Fruit fly (Drosophila melanogaster) whole organism, embryonic: ENCODE measurements around the gene Vps2.

Source experiments
- Aef1 ChIP-seq: fragments of 200-800 bp; sonication (Bioruptor generic); IDR thresholded peaks from 3 replicates; pipeline ENCODE4 v1.3.6; 2022; ENCODE audit warnings: missing biosample characterization, missing genetic modification characterization
- B-H2 ChIP-seq: fragments of 200-800 bp; sonication (Bioruptor generic); optimal IDR thresholded peaks from 2 replicates; lab custom pipeline; 2018; ENCODE audit warnings: missing biosample characterization, mild to moderate bottlenecking, missing genetic modification characterization
- Bgb ChIP-seq: fragments of 200-800 bp; sonication (Bioruptor generic); IDR thresholded peaks from 2 replicates; pipeline ENCODE4 v1.3.6; 2022; ENCODE audit warnings: missing biosample characterization, missing genetic modification characterization; ENCODE audit not compliant: partially characterized antibody
- CG10431 ChIP-seq: fragments of 200-800 bp; sonication (Bioruptor generic); optimal IDR thresholded peaks from 3 replicates; lab custom pipeline; 2018; ENCODE audit warnings: missing biosample characterization, mild to moderate bottlenecking, missing genetic modification characterization
- CG11696 ChIP-seq: fragments of 200-800 bp; sonication (Bioruptor generic); IDR thresholded peaks from 2 replicates; pipeline ENCODE4 v1.3.6; 2022; ENCODE audit warnings: missing biosample characterization, missing genetic modification characterization
- CG12104 ChIP-seq: fragments of 200-800 bp; sonication (Bioruptor generic); optimal IDR thresholded peaks from 3 replicates; lab custom pipeline; 2016; ENCODE audit warnings: missing biosample characterization, missing genetic modification characterization
- CG12391 ChIP-seq: fragments of 200-800 bp; sonication (Bioruptor generic); optimal IDR thresholded peaks from 3 replicates; lab custom pipeline; 2018; ENCODE audit warnings: missing biosample characterization, mild to moderate bottlenecking, missing genetic modification characterization, moderate library complexity
- CG14050 ChIP-seq: fragments of 200-800 bp; sonication (Bioruptor generic); IDR thresholded peaks from 3 replicates; pipeline ENCODE4 v1.3.6; 2022; ENCODE audit warnings: missing biosample characterization, missing genetic modification characterization
- CG15269 ChIP-seq: fragments of 200-800 bp; sonication (Bioruptor generic); optimal IDR thresholded peaks from 2 replicates; lab custom pipeline; 2018; ENCODE audit warnings: missing biosample characterization, mild to moderate bottlenecking, missing genetic modification characterization, moderate library complexity
- CG1602 ChIP-seq: fragments of 200-800 bp; sonication (Bioruptor generic); optimal IDR thresholded peaks from 3 replicates; lab custom pipeline; 2016; ENCODE audit warnings: missing biosample characterization, missing genetic modification characterization
- CG17361 ChIP-seq: fragments of 200-800 bp; sonication (Bioruptor generic); IDR thresholded peaks from 3 replicates; pipeline ENCODE4 v1.3.6; 2022; ENCODE audit warnings: missing biosample characterization, missing genetic modification characterization
- CG18262 ChIP-seq: fragments of 200-800 bp; optimal IDR thresholded peaks from 3 replicates; lab custom pipeline; 2019; ENCODE audit warnings: missing biosample characterization, mild to moderate bottlenecking, missing genetic modification characterization, moderate library complexity
- CG30403 ChIP-seq: fragments of 200-800 bp; sonication (Bioruptor generic); optimal IDR thresholded peaks from 3 replicates; lab custom pipeline; 2016; ENCODE audit warnings: missing biosample characterization, missing genetic modification characterization
- CG32532 ChIP-seq: fragments of 200-800 bp; sonication (Bioruptor generic); IDR thresholded peaks from 2 replicates; pipeline ENCODE4 v1.3.6; 2022; ENCODE audit warnings: missing biosample characterization, missing genetic modification characterization
- CG3407 ChIP-seq: fragments of 200-800 bp; sonication (Bioruptor generic); optimal IDR thresholded peaks from 2 replicates; lab custom pipeline; 2018; ENCODE audit warnings: missing biosample characterization, mild to moderate bottlenecking, missing genetic modification characterization
- CG34422 ChIP-seq: fragments of 200-800 bp; sonication (Bioruptor generic); IDR thresholded peaks from 3 replicates; pipeline ENCODE4 v1.3.6; 2022; ENCODE audit warnings: missing biosample characterization, missing genetic modification characterization
- CG3847 ChIP-seq: fragments of 200-800 bp; sonication (Bioruptor generic); IDR thresholded peaks from 2 replicates; pipeline ENCODE4 v1.3.6; 2022; ENCODE audit warnings: missing biosample characterization, missing genetic modification characterization
- CG9609 ChIP-seq: fragments of 200-800 bp; sonication (Bioruptor generic); optimal IDR thresholded peaks from 3 replicates; lab custom pipeline; 2016; ENCODE audit warnings: missing biosample characterization, missing genetic modification characterization
- CG9797 ChIP-seq: fragments of 200-800 bp; sonication (Bioruptor generic); optimal IDR thresholded peaks from 3 replicates; lab custom pipeline; 2018; ENCODE audit warnings: missing biosample characterization, mild to moderate bottlenecking, missing genetic modification characterization
- D ChIP-seq, 2 experiments: fragments of 200-800 bp in 1 of 2; fragments of >200 bp in 1 of 2; sonication (Bioruptor generic) in 1 of 2; optimal IDR thresholded peaks; 2 replicates in 1 of 2; 3 replicates in 1 of 2; lab custom pipeline; 2017; ENCODE audit warnings: mild to moderate bottlenecking in 1 of 2, missing biosample characterization in 1 of 2, missing genetic modification characterization in 1 of 2, missing genetic modification reagents in 1 of 2
- Dref ChIP-seq: fragments of 200-800 bp; sonication (Bioruptor generic); IDR thresholded peaks from 2 replicates; pipeline ENCODE4 v1.3.6; 2022; ENCODE audit warnings: missing biosample characterization, missing genetic modification characterization
- E2f1 ChIP-seq: fragments of 200-800 bp; sonication (Bioruptor generic); IDR thresholded peaks from 2 replicates; pipeline ENCODE4 v1.3.6; 2022; ENCODE audit warnings: missing biosample characterization, missing genetic modification characterization
- Eip74EF ChIP-seq, 2 experiments: fragments of 200-800 bp in 1 of 2; fragments of >200 bp in 1 of 2; sonication (Bioruptor generic) in 1 of 2; optimal IDR thresholded peaks; 2 replicates each; lab custom pipeline; 2017 to 2019; ENCODE audit warnings: missing biosample characterization in 2 of 2, missing genetic modification characterization in 2 of 2, mild to moderate bottlenecking in 1 of 2, moderate library complexity in 1 of 2
- Fer3 ChIP-seq: fragments of 200-800 bp; sonication (Bioruptor generic); optimal IDR thresholded peaks from 2 replicates; lab custom pipeline; 2018; ENCODE audit warnings: missing biosample characterization, mild to moderate bottlenecking, missing genetic modification characterization, moderate library complexity
- HLHmδ ChIP-seq: fragments of 200-800 bp; sonication (Bioruptor generic); optimal IDR thresholded peaks from 2 replicates; lab custom pipeline; 2018; ENCODE audit warnings: missing biosample characterization, mild to moderate bottlenecking, missing genetic modification characterization, moderate library complexity
- Myb ChIP-seq: fragments of 200-800 bp; sonication (Bioruptor generic); optimal IDR thresholded peaks from 2 replicates; lab custom pipeline; 2016; ENCODE audit warnings: missing biosample characterization, missing genetic modification characterization
- Nf-YC ChIP-seq: fragments of 200-800 bp; optimal IDR thresholded peaks from 3 replicates; lab custom pipeline; 2019; ENCODE audit warnings: missing biosample characterization, mild to moderate bottlenecking, missing genetic modification characterization, moderate library complexity
- PHDP ChIP-seq: fragments of 200-800 bp; sonication (Bioruptor generic); optimal IDR thresholded peaks from 3 replicates; lab custom pipeline; 2018; ENCODE audit warnings: missing biosample characterization, mild to moderate bottlenecking, missing genetic modification characterization, moderate library complexity
- Pdp1 ChIP-seq, 2 experiments: fragments of 200-800 bp; sonication (Bioruptor generic); optimal IDR thresholded peaks; 3 replicates each; lab custom pipeline; 2016; ENCODE audit warnings: missing biosample characterization in 2 of 2, missing genetic modification characterization in 2 of 2, mild to moderate bottlenecking in 1 of 2, moderate library complexity in 1 of 2
- Ptx1 ChIP-seq: fragments of 200-800 bp; sonication (Bioruptor generic); IDR thresholded peaks from 2 replicates; pipeline ENCODE4 v1.3.6; 2022; ENCODE audit warnings: missing biosample characterization, missing genetic modification characterization
- Ssrp ChIP-seq: fragments of 200-800 bp; sonication (Bioruptor generic); optimal IDR thresholded peaks from 2 replicates; lab custom pipeline; 2018; ENCODE audit warnings: missing biosample characterization, mild to moderate bottlenecking, missing genetic modification characterization, moderate library complexity
- YL-1 ChIP-seq: fragments of 200-800 bp; sonication (Bioruptor generic); optimal IDR thresholded peaks from 3 replicates; lab custom pipeline; 2017; ENCODE audit warnings: missing biosample characterization, mild to moderate bottlenecking, missing genetic modification characterization
- amos ChIP-seq: fragments of 200-800 bp; sonication (Bioruptor generic); IDR thresholded peaks from 2 replicates; pipeline ENCODE4 v1.3.6; 2022; ENCODE audit warnings: missing biosample characterization, missing genetic modification characterization; ENCODE audit not compliant: partially characterized antibody
- corto ChIP-seq: fragments of 200-800 bp; sonication (Bioruptor generic); optimal IDR thresholded peaks from 2 replicates; lab custom pipeline; 2016; ENCODE audit warnings: missing biosample characterization, mild to moderate bottlenecking, missing genetic modification characterization, moderate library complexity
- danr ChIP-seq: fragments of 200-800 bp; sonication (Bioruptor generic); IDR thresholded peaks from 2 replicates; pipeline ENCODE4 v1.3.6; 2022; ENCODE audit warnings: missing biosample characterization, missing genetic modification characterization
- dpn ChIP-seq, 2 experiments: fragments of 200-800 bp; sonication (Bioruptor generic); optimal IDR thresholded peaks; 3 replicates each; lab custom pipeline; 2016; ENCODE audit warnings: missing biosample characterization in 2 of 2, missing genetic modification characterization in 2 of 2
- eve ChIP-seq, 2 experiments: fragments of >200 bp; optimal IDR thresholded peaks; 2 replicates each; lab custom pipeline; 2017; ENCODE audit warnings: missing biosample characterization in 2 of 2, missing genetic modification characterization in 2 of 2
- mld ChIP-seq: fragments of 200-800 bp; sonication (Bioruptor generic); IDR thresholded peaks from 3 replicates; pipeline ENCODE4 v1.3.6; 2022; ENCODE audit warnings: missing biosample characterization, missing genetic modification characterization; ENCODE audit not compliant: partially characterized antibody
- pho ChIP-seq: fragments of 200-800 bp; sonication (Bioruptor generic); optimal IDR thresholded peaks from 2 replicates; lab custom pipeline; 2016; ENCODE audit warnings: missing biosample characterization, missing genetic modification characterization
- pum ChIP-seq: fragments of 200-800 bp; sonication (Bioruptor generic); optimal IDR thresholded peaks from 2 replicates; lab custom pipeline; 2016; ENCODE audit warnings: missing biosample characterization, missing genetic modification characterization
- sd ChIP-seq: fragments of 200-800 bp; sonication (Bioruptor generic); optimal IDR thresholded peaks from 3 replicates; lab custom pipeline; 2018; ENCODE audit warnings: missing biosample characterization, mild to moderate bottlenecking, missing genetic modification characterization, moderate library complexity
- slbo ChIP-seq: fragments of 200-800 bp; sonication (Bioruptor generic); IDR thresholded peaks from 2 replicates; pipeline ENCODE4 v1.3.6; 2022; ENCODE audit warnings: missing biosample characterization, missing genetic modification characterization
- sob ChIP-seq: fragments of 200-800 bp; sonication (Bioruptor generic); IDR thresholded peaks from 2 replicates; pipeline ENCODE4 v1.3.6; 2022; ENCODE audit warnings: missing biosample characterization, missing genetic modification characterization
- sr ChIP-seq: fragments of 200-800 bp; sonication (Bioruptor generic); IDR thresholded peaks from 3 replicates; pipeline ENCODE4 v1.3.6; 2022; ENCODE audit warnings: missing biosample characterization, missing genetic modification characterization
- twi ChIP-seq: fragments of 200-800 bp; optimal IDR thresholded peaks from 2 replicates; lab custom pipeline; 2019; ENCODE audit warnings: missing biosample characterization, mild to moderate bottlenecking, missing genetic modification characterization, moderate library complexity
- yki ChIP-seq: fragments of >200 bp; optimal IDR thresholded peaks from 3 replicates; lab custom pipeline; 2018
- zen ChIP-seq: fragments of 200-800 bp; sonication (Bioruptor generic); optimal IDR thresholded peaks from 3 replicates; lab custom pipeline; 2018; ENCODE audit warnings: missing biosample characterization, mild to moderate bottlenecking, missing genetic modification characterization, moderate library complexity
- zfh2 ChIP-seq: fragments of 200-800 bp; sonication (Bioruptor generic); optimal IDR thresholded peaks from 2 replicates; lab custom pipeline; 2016; ENCODE audit warnings: missing biosample characterization, missing genetic modification characterization

The Vps2 gene

dm6 chr3R:26052150-26052908 is at the start of gene Vps2, which contains the start of gene Exo84 (continued):
- TF ChIP-seq Myb = no peak
- peak; percentile 57 for TF ChIP-seq CG15269 (tag; lab: Kevin White, UChicago)
- no peak for TF ChIP-seq CG11696 (GFP tag; lab: Robert Waterston, UW)
- no peak for TF ChIP-seq E2f1 (GFP tag; lab: Robert Waterston, UW)
- peak; percentile 26 for TF ChIP-seq CG12104 (GFP tag; lab: Kevin White, UChicago)
- peak; percentile 22 for TF ChIP-seq pum
- peak; percentile 38; the same call in 2 of the 3 replicates for TF ChIP-seq Aef1 (GFP tag; lab: Robert Waterston, UW)
- TF ChIP-seq sd = peak; percentile 58
- peak in 1 of 2 experiments; percentile 2 for TF ChIP-seq dpn (GFP tag; optimal IDR thresholded peaks at IDR 0.05; lab: Kevin White, UChicago)
- TF ChIP-seq amos = 0 out of 2 replicates have a peak, but pooled peaks have one; percentile 32
- TF ChIP-seq YL-1 (GFP tag; lab: Kevin White, UChicago) = peak; percentile 45
- peak; percentile 35 for TF ChIP-seq zen (tag; lab: Kevin White, UChicago)
- TF ChIP-seq Nf-YC (tag; lab: Kevin White, UChicago) = peak; percentile 56
- TF ChIP-seq Eip74EF (GFP tag; optimal IDR thresholded peaks at IDR 0.05; lab: Kevin White, UChicago) = peak in 1 of 2 experiments; percentile 36
- peak; percentile 44 for TF ChIP-seq Ssrp (tag; lab: Kevin White, UChicago)
- TF ChIP-seq CG30403 (GFP tag; lab: Kevin White, UChicago) = peak; percentile 78
- peak; percentile 4 for TF ChIP-seq CG9797 (GFP tag; lab: Kevin White, UChicago)
- TF ChIP-seq twi (tag; lab: Kevin White, UChicago) = peak; percentile 43
- TF ChIP-seq mld (GFP tag; lab: Robert Waterston, UW) = no peak
- peak; percentile 73 for TF ChIP-seq Ptx1 (GFP tag; lab: Robert Waterston, UW)
- TF ChIP-seq CG3407 (GFP tag; lab: Kevin White, UChicago) = no peak
- TF ChIP-seq CG10431 (GFP tag; lab: Kevin White, UChicago) = peak; percentile 11
- TF ChIP-seq B-H2 (GFP tag; lab: Kevin White, UChicago) = no peak
- peak; percentile 56 for TF ChIP-seq slbo (GFP tag; lab: Robert Waterston, UW)
- TF ChIP-seq danr = no peak
- TF ChIP-seq sob (GFP tag; lab: Robert Waterston, UW) = peak; percentile 5; the same call in 1 of the 2 replicates
- peak; percentile 59 for TF ChIP-seq CG1602 (GFP tag; lab: Kevin White, UChicago)
- TF ChIP-seq HLHmδ (GFP tag; lab: Kevin White, UChicago) = no peak
- TF ChIP-seq Fer3 (tag; lab: Kevin White, UChicago) = peak; percentile 18
- no peak for TF ChIP-seq D (optimal IDR thresholded peaks at IDR 0.05; lab: Kevin White, UChicago)
- TF ChIP-seq D (GFP tag; optimal IDR thresholded peaks at IDR 0.05; lab: Kevin White, UChicago) = peak; percentile 17
- peak; percentile 55 for TF ChIP-seq CG18262 (tag; lab: Kevin White, UChicago)
- TF ChIP-seq CG14050 (GFP tag; lab: Robert Waterston, UW) = no peak
- TF ChIP-seq sr (GFP tag; lab: Robert Waterston, UW) = no peak
- peak; percentile 91 for TF ChIP-seq yki (lab: Kevin White, UChicago)
- TF ChIP-seq eve (GFP tag; optimal IDR thresholded peaks at IDR 0.05; lab: Kevin White, UChicago) = no peak
- TF ChIP-seq Bgb = no peak
- TF ChIP-seq Dref (GFP tag; lab: Robert Waterston, UW) = 0 out of 2 replicates have a peak, but pooled peaks have one; percentile 6
- peak; percentile 90 for TF ChIP-seq CG17361 (GFP tag; lab: Robert Waterston, UW)
- TF ChIP-seq CG3847 (GFP tag; lab: Robert Waterston, UW) = peak; percentile 53; the same call in 1 of the 2 replicates
- no peak for TF ChIP-seq corto (GFP tag; lab: Kevin White, UChicago)
- peak; percentile 47 for TF ChIP-seq pho (GFP tag; lab: Kevin White, UChicago)
- peak; percentile 39; the same call in 1 of the 2 replicates for TF ChIP-seq CG32532 (GFP tag; lab: Robert Waterston, UW)
- TF ChIP-seq zfh2 (GFP tag; lab: Kevin White, UChicago) = peak; percentile 63
- TF ChIP-seq Pdp1 (GFP tag; optimal IDR thresholded peaks at IDR 0.05; lab: Kevin White, UChicago) = peak in 1 of 2 experiments; percentile 68
- TF ChIP-seq PHDP (tag; lab: Kevin White, UChicago) = no peak
- TF ChIP-seq CG34422 (GFP tag; lab: Robert Waterston, UW) = peak; percentile 66
- peak; percentile 17 for TF ChIP-seq CG9609 (GFP tag; lab: Kevin White, UChicago)
- TF ChIP-seq CG12391 (tag; lab: Kevin White, UChicago) = peak; percentile 71
